Fruit fly (Drosophila melanogaster): ENCODE data around the gene CG11857.

DNA sequence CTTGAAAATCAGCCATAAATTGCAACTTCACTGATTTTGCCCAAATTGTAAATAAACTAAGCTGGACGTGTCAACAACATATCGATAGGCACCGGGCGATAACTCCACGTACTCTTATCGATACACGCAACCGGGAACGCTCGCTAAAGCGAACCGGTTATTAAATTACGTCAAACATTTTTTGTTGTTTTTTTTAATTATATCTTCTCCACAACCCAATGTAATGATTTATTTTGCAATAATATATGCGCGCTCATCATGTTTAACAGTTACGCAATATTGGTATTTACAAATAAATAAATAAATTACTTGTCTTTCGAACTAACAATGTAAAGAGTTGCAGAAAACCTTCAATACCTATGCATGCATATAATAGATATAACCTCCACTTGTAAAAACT lies 43.6 kb upstream of the CG11857 start, which contains the start of gene Saysd1:
- no peak for TF ChIP-seq salr (GFP tag; optimal IDR thresholded peaks at IDR 0.05)
- no peak for TF ChIP-seq CG11762 (GFP tag; optimal IDR thresholded peaks at IDR 0.05; ENCODE audit: insufficient read depth)
- no peak for TF ChIP-seq Eip78C (GFP tag)
- TF ChIP-seq CG16779 (tag; optimal IDR thresholded peaks at IDR 0.05), result no peak
- TF ChIP-seq Met (GFP tag; optimal IDR thresholded peaks at IDR 0.05), result no peak
- TF ChIP-seq CG6792 (GFP tag; optimal IDR thresholded peaks at IDR 0.05), result no peak

Measured in whole organism, prepupa.